Fruit fly (Drosophila melanogaster) whole organism, embryonic: ENCODE results near the gene CG32298.

Source experiments
- Awh ChIP-seq: fragments of 200-800 bp; sonication (Bioruptor generic); IDR thresholded peaks from 2 replicates; pipeline ENCODE4, ENCODE4 v1.3.6; 2022; ENCODE audit warnings: missing biosample characterization, missing genetic modification characterization
- CG11723 ChIP-seq: fragments of 200-800 bp; sonication (Bioruptor generic); optimal IDR thresholded peaks from 2 replicates; lab custom pipeline; 2017; ENCODE audit warnings: missing biosample characterization, mild to moderate bottlenecking, missing genetic modification characterization
- CG12071 ChIP-seq: fragments of 200-800 bp; sonication (Bioruptor generic); optimal IDR thresholded peaks from 3 replicates; lab custom pipeline; 2018; ENCODE audit warnings: missing biosample characterization, mild to moderate bottlenecking, missing genetic modification characterization
- CG14710 ChIP-seq: fragments of 200-800 bp; sonication (Bioruptor generic); optimal IDR thresholded peaks from 3 replicates; lab custom pipeline; 2019; ENCODE audit warnings: missing biosample characterization, mild to moderate bottlenecking, missing genetic modification characterization, moderate library complexity
- CG14965 ChIP-seq: fragments of 200-800 bp; sonication (Bioruptor generic); optimal IDR thresholded peaks from 2 replicates; lab custom pipeline; 2016; ENCODE audit warnings: missing biosample characterization, missing genetic modification characterization, borderline replicate concordance
- CG16813 ChIP-seq: fragments of 200-800 bp; sonication (Bioruptor generic); IDR thresholded peaks from 3 replicates; pipeline ENCODE4 v1.3.6; 2022; ENCODE audit warnings: missing biosample characterization, missing genetic modification characterization; ENCODE audit not compliant: partially characterized antibody
- CG16863 ChIP-seq: fragments of 200-800 bp; sonication (Bioruptor generic); optimal IDR thresholded peaks from 3 replicates; lab custom pipeline; 2016; ENCODE audit warnings: missing biosample characterization, missing genetic modification characterization
- CG17361 ChIP-seq: fragments of 200-800 bp; sonication (Bioruptor generic); IDR thresholded peaks from 3 replicates; pipeline ENCODE4 v1.3.6; 2022; ENCODE audit warnings: missing biosample characterization, missing genetic modification characterization
- CG2678 ChIP-seq: fragments of 200-800 bp; sonication (Bioruptor generic); optimal IDR thresholded peaks from 3 replicates; lab custom pipeline; 2019; ENCODE audit warnings: missing biosample characterization, mild to moderate bottlenecking, missing genetic modification characterization, moderate library complexity
- CG2889 ChIP-seq: fragments of 200-800 bp; sonication (Bioruptor generic); IDR thresholded peaks from 3 replicates; pipeline ENCODE4 v1.3.6; 2022; ENCODE audit warnings: missing biosample characterization, missing genetic modification characterization
- CG30403 ChIP-seq: fragments of 200-800 bp; sonication (Bioruptor generic); optimal IDR thresholded peaks from 3 replicates; lab custom pipeline; 2016; ENCODE audit warnings: missing biosample characterization, missing genetic modification characterization
- CG6854 ChIP-seq: fragments of 200-800 bp; sonication (Bioruptor generic); optimal IDR thresholded peaks from 3 replicates; lab custom pipeline; 2017; ENCODE audit warnings: missing biosample characterization, mild to moderate bottlenecking, missing genetic modification characterization
- CG7271 ChIP-seq: fragments of 200-800 bp; sonication (Bioruptor generic); optimal IDR thresholded peaks from 2 replicates; lab custom pipeline; 2018; ENCODE audit warnings: missing biosample characterization, mild to moderate bottlenecking, missing genetic modification characterization, moderate library complexity
- CTCF ChIP-seq: fragments of 200-800 bp; sonication (Bioruptor generic); optimal IDR thresholded peaks from 2 replicates; lab custom pipeline; 2017; ENCODE audit warnings: missing biosample characterization, mild to moderate bottlenecking, missing genetic modification characterization, moderate library complexity
- D ChIP-seq, 2 experiments: fragments of 200-800 bp in 1 of 2; fragments of >200 bp in 1 of 2; sonication (Bioruptor generic) in 1 of 2; optimal IDR thresholded peaks; 2 replicates in 1 of 2; 3 replicates in 1 of 2; lab custom pipeline; 2017; ENCODE audit warnings: mild to moderate bottlenecking in 1 of 2, missing biosample characterization in 1 of 2, missing genetic modification characterization in 1 of 2, missing genetic modification reagents in 1 of 2
- Elba2 ChIP-seq: fragments of 200-800 bp; sonication (Bioruptor generic); optimal IDR thresholded peaks from 3 replicates; lab custom pipeline; 2016; ENCODE audit warnings: missing biosample characterization, missing genetic modification characterization
- Fer3 ChIP-seq: fragments of 200-800 bp; sonication (Bioruptor generic); optimal IDR thresholded peaks from 2 replicates; lab custom pipeline; 2018; ENCODE audit warnings: missing biosample characterization, mild to moderate bottlenecking, missing genetic modification characterization, moderate library complexity
- Hr51 ChIP-seq, 2 experiments: fragments of 200-800 bp; sonication (Bioruptor generic); optimal IDR thresholded peaks; 2 replicates in 1 of 2; 3 replicates in 1 of 2; lab custom pipeline; 2016 to 2018; ENCODE audit warnings: missing biosample characterization in 2 of 2, missing genetic modification characterization in 2 of 2, mild to moderate bottlenecking in 1 of 2, moderate library complexity in 1 of 2
- Hr78 ChIP-seq, 2 experiments: fragments of 200-800 bp in 1 of 2; fragments of >200 bp in 1 of 2; sonication (Bioruptor generic) in 1 of 2; optimal IDR thresholded peaks; 2 replicates each; lab custom pipeline; 2017 to 2019; ENCODE audit warnings: missing biosample characterization in 2 of 2, missing genetic modification characterization in 2 of 2, mild to moderate bottlenecking in 1 of 2, moderate library complexity in 1 of 2
- Lhr ChIP-seq: fragments of 200-800 bp; sonication (Bioruptor generic); optimal IDR thresholded peaks from 3 replicates; lab custom pipeline; 2017; ENCODE audit warnings: mild to moderate bottlenecking, missing biosample characterization, missing genetic modification reagents, missing genetic modification characterization
- Med ChIP-seq: fragments of 200-800 bp; sonication (Bioruptor generic); peaks from one replicate; lab custom pipeline; 2016; ENCODE audit warnings: missing biosample characterization, missing genetic modification characterization, mild to moderate bottlenecking, inconsistent platforms, moderate library complexity
- Opbp ChIP-seq: fragments of 200-800 bp; sonication (Bioruptor generic); IDR thresholded peaks from 3 replicates; pipeline ENCODE4 v1.3.6; 2022; ENCODE audit warnings: missing biosample characterization, missing genetic modification characterization; ENCODE audit not compliant: partially characterized antibody
- Pdp1 ChIP-seq, 2 experiments: fragments of 200-800 bp; sonication (Bioruptor generic); optimal IDR thresholded peaks; 3 replicates each; lab custom pipeline; 2016; ENCODE audit warnings: missing biosample characterization in 2 of 2, missing genetic modification characterization in 2 of 2, mild to moderate bottlenecking in 1 of 2, moderate library complexity in 1 of 2
- Ravus ChIP-seq: fragments of 200-800 bp; sonication (Bioruptor generic); IDR thresholded peaks from 2 replicates; pipeline ENCODE4 v1.3.6; 2022; ENCODE audit warnings: missing biosample characterization, missing genetic modification characterization
- Sox102F ChIP-seq: fragments of 200-800 bp; sonication (Bioruptor generic); optimal IDR thresholded peaks from 2 replicates; lab custom pipeline; 2018; ENCODE audit warnings: missing biosample characterization, mild to moderate bottlenecking, missing genetic modification characterization, moderate library complexity
- Trl ChIP-seq, 3 experiments: fragments of >200 bp in 2 of 3; fragments of 200-800 bp in 1 of 3; sonication (Bioruptor generic) in 1 of 3; optimal IDR thresholded peaks; 2 replicates in 1 of 3; 3 replicates in 2 of 3; lab custom pipeline; 2016 to 2017; ENCODE audit warnings: missing biosample characterization in 1 of 3, missing genetic modification characterization in 1 of 3
- bowl ChIP-seq: fragments of 200-800 bp; sonication (Bioruptor generic); IDR thresholded peaks from 2 replicates; pipeline ENCODE4 v1.3.6; 2022; ENCODE audit warnings: missing biosample characterization, missing genetic modification characterization
- br ChIP-seq: fragments of >200 bp; optimal IDR thresholded peaks from 2 replicates; lab custom pipeline; 2017
- chinmo ChIP-seq: fragments of 200-800 bp; sonication (Bioruptor generic); IDR thresholded peaks from 4 replicates; pipeline ENCODE4 v1.3.6; 2022; ENCODE audit warnings: missing biosample characterization, missing genetic modification characterization; ENCODE audit not compliant: partially characterized antibody
- chn ChIP-seq: fragments of 200-800 bp; sonication (Bioruptor generic); optimal IDR thresholded peaks from 2 replicates; lab custom pipeline; 2016; ENCODE audit warnings: missing biosample characterization, missing genetic modification characterization
- ci ChIP-seq: fragments of 200-800 bp; sonication (Bioruptor generic); IDR thresholded peaks from 3 replicates; pipeline ENCODE4 v1.3.6; 2022; ENCODE audit warnings: missing biosample characterization, missing genetic modification characterization
- crol ChIP-seq: fragments of 200-800 bp; sonication (Bioruptor generic); IDR thresholded peaks from 2 replicates; pipeline ENCODE4 v1.3.6; 2022; ENCODE audit warnings: missing biosample characterization, missing genetic modification characterization
- danr ChIP-seq: fragments of 200-800 bp; sonication (Bioruptor generic); IDR thresholded peaks from 2 replicates; pipeline ENCODE4 v1.3.6; 2022; ENCODE audit warnings: missing biosample characterization, missing genetic modification characterization
- ftz-f1 ChIP-seq: fragments of 200-800 bp; sonication (Bioruptor generic); optimal IDR thresholded peaks from 2 replicates; lab custom pipeline; 2016; ENCODE audit warnings: missing biosample characterization, missing genetic modification characterization
- ind ChIP-seq: fragments of 200-800 bp; sonication (Bioruptor generic); optimal IDR thresholded peaks from 3 replicates; lab custom pipeline; 2016; ENCODE audit warnings: missing biosample characterization, missing genetic modification characterization
- inv ChIP-seq: fragments of 200-800 bp; sonication (Bioruptor generic); IDR thresholded peaks from 2 replicates; pipeline ENCODE4 v1.3.6; 2022; ENCODE audit warnings: missing biosample characterization, missing genetic modification characterization; ENCODE audit not compliant: partially characterized antibody
- knrl ChIP-seq: fragments of 200-800 bp; sonication (Bioruptor generic); IDR thresholded peaks from 3 replicates; pipeline ENCODE4 v1.3.6; 2022; ENCODE audit warnings: missing biosample characterization, missing genetic modification characterization; ENCODE audit not compliant: partially characterized antibody
- otp ChIP-seq: fragments of 200-800 bp; sonication (Bioruptor generic); IDR thresholded peaks from 3 replicates; pipeline ENCODE4, ENCODE4 v1.3.6; 2022; ENCODE audit warnings: missing biosample characterization, missing genetic modification characterization
- p53 ChIP-seq: fragments of 200-800 bp; sonication (Bioruptor generic); optimal IDR thresholded peaks from 2 replicates; lab custom pipeline; 2016; ENCODE audit warnings: missing biosample characterization, missing genetic modification characterization
- pan ChIP-seq, 4 experiments: fragments of >200 bp in 3 of 4; fragments of 200-800 bp in 1 of 4; sonication (Bioruptor generic) in 1 of 4; optimal IDR thresholded peaks in 3 of 4; IDR thresholded peaks in 1 of 4; 2 replicates each; pipeline versions ENCODE4 v1.3.6 to Lab custom; 2017 to 2022; ENCODE audit warnings: missing biosample characterization in 2 of 4, missing genetic modification characterization in 2 of 4, mixed read lengths in 1 of 4
- pfk ChIP-seq: fragments of 200-800 bp; sonication (Bioruptor generic); optimal IDR thresholded peaks from 2 replicates; lab custom pipeline; 2018; ENCODE audit warnings: missing biosample characterization, mild to moderate bottlenecking, missing genetic modification characterization, moderate library complexity
- sens-2 ChIP-seq: fragments of 200-800 bp; sonication (Bioruptor generic); IDR thresholded peaks from 2 replicates; pipeline ENCODE4 v1.3.6; 2022; ENCODE audit warnings: missing biosample characterization, missing genetic modification characterization
- sna ChIP-seq: fragments of 200-800 bp; sonication (Bioruptor generic); IDR thresholded peaks from 2 replicates; pipeline ENCODE4 v1.3.6; 2022; ENCODE audit warnings: missing biosample characterization, missing genetic modification characterization; ENCODE audit not compliant: partially characterized antibody
- tin ChIP-seq: fragments of 200-800 bp; sonication (Bioruptor generic); optimal IDR thresholded peaks from 3 replicates; lab custom pipeline; 2016; ENCODE audit warnings: missing biosample characterization, missing genetic modification characterization
- tna ChIP-seq: fragments of 200-800 bp; sonication (Bioruptor generic); IDR thresholded peaks from 2 replicates; pipeline ENCODE4 v1.3.6; 2022; ENCODE audit warnings: missing biosample characterization, missing genetic modification characterization; ENCODE audit not compliant: partially characterized antibody

Gene CG32298

dm6 chr3L:2428488-2429302 lies 37.9 kb upstream of the CG32298 start (continued):
- TF ChIP-seq pan (optimal IDR thresholded peaks at IDR 0.05; lab: Kevin White, UChicago): no peak
- peak in 1 of 2 experiments; percentile 17 for TF ChIP-seq pan (GFP tag; optimal IDR thresholded peaks at IDR 0.05 in 1 of 2, IDR thresholded peaks at IDR 0.05 in 1 of 2)

dm6 chr3L:2427151-2427550 lies 36.4 kb upstream of the CG32298 start:
- no peak for TF ChIP-seq CTCF (GFP tag; lab: Kevin White, UChicago)
- TF ChIP-seq CG7271: no peak
- TF ChIP-seq D (optimal IDR thresholded peaks at IDR 0.05; lab: Kevin White, UChicago): no peak
- no peak for TF ChIP-seq D (GFP tag; optimal IDR thresholded peaks at IDR 0.05; lab: Kevin White, UChicago)
- no peak for TF ChIP-seq bowl (GFP tag; lab: Robert Waterston, UW)
- TF ChIP-seq Trl (optimal IDR thresholded peaks at IDR 0.05; lab: Kevin White, UChicago): peak; percentile 20 to 54
- TF ChIP-seq Trl (GFP tag; optimal IDR thresholded peaks at IDR 0.05; lab: Kevin White, UChicago): no peak
- TF ChIP-seq inv (GFP tag; lab: Robert Waterston, UW): no peak
- TF ChIP-seq CG2678: no peak
- no peak for TF ChIP-seq tna (GFP tag; lab: Robert Waterston, UW)
- TF ChIP-seq br: no peak
- no peak for TF ChIP-seq Sox102F
- TF ChIP-seq Hr78 (GFP tag; optimal IDR thresholded peaks at IDR 0.05; lab: Kevin White, UChicago): peak in 1 of 2 experiments; percentile 83
- no peak for TF ChIP-seq danr (GFP tag; lab: Robert Waterston, UW)
- no peak for TF ChIP-seq chn (GFP tag; lab: Kevin White, UChicago)
- no peak for TF ChIP-seq Lhr (GFP tag; lab: Kevin White, UChicago)
- TF ChIP-seq pfk: no peak
- no peak for TF ChIP-seq CG12071
- no peak for TF ChIP-seq CG30403
- no peak for TF ChIP-seq ind (GFP tag; lab: Kevin White, UChicago)
- no peak for TF ChIP-seq CG2889 (GFP tag; lab: Robert Waterston, UW)
- TF ChIP-seq sna (GFP tag; lab: Robert Waterston, UW): no peak
- 0 out of 4 replicates have a peak, but pooled peaks have one; percentile 34 for TF ChIP-seq chinmo (GFP tag; lab: Robert Waterston, UW)
- TF ChIP-seq Ravus: no peak

dm6 chr3L:2426407-2426951 lies 35.7 kb upstream of the CG32298 start:
- no peak for TF ChIP-seq CG11723 (GFP tag; lab: Kevin White, UChicago)
- peak; percentile 44 for TF ChIP-seq Med
- TF ChIP-seq tin: no peak
- TF ChIP-seq otp (GFP tag; lab: Robert Waterston, UW): no peak
- TF ChIP-seq Hr51 (GFP tag; optimal IDR thresholded peaks at IDR 0.05; lab: Kevin White, UChicago): no peak
- TF ChIP-seq Elba2: no peak
- TF ChIP-seq Pdp1 (GFP tag; optimal IDR thresholded peaks at IDR 0.05; lab: Kevin White, UChicago): peak in 1 of 2 experiments; percentile 42
- no peak for TF ChIP-seq Fer3 (tag; lab: Kevin White, UChicago)
- TF ChIP-seq CG14965 (GFP tag; lab: Kevin White, UChicago): no peak
- TF ChIP-seq CG17361 (GFP tag; lab: Robert Waterston, UW): no peak
- peak; percentile 15; the same call in 1 of the 3 replicates for TF ChIP-seq ci (GFP tag; lab: Robert Waterston, UW)
- no peak for TF ChIP-seq ftz-f1
- TF ChIP-seq CG6854 (GFP tag; lab: Kevin White, UChicago): no peak
- no peak for TF ChIP-seq sens-2 (GFP tag; lab: Robert Waterston, UW)
- no peak for TF ChIP-seq Opbp (GFP tag; lab: Robert Waterston, UW)
- TF ChIP-seq crol (GFP tag; lab: Robert Waterston, UW): peak; percentile 53
- TF ChIP-seq CG16813: no peak
- no peak for TF ChIP-seq knrl (GFP tag; lab: Robert Waterston, UW)
- TF ChIP-seq Awh (GFP tag; lab: Robert Waterston, UW): 0 out of 2 replicates have a peak, but pooled peaks have one; percentile 11
- TF ChIP-seq CG16863: no peak
- TF ChIP-seq p53 (GFP tag; lab: Kevin White, UChicago): no peak
- TF ChIP-seq chinmo (GFP tag; lab: Robert Waterston, UW): 0 out of 4 replicates have a peak, but pooled peaks have one; percentile 3
- TF ChIP-seq CG14710: no peak
